Worm (Caenorhabditis elegans) whole organism, early embryonic: Measurements from ENCODE around the gene T20D3.6.

Experiments
- F13C5.2 ChIP-seq: sonication (generic microtip); optimal IDR thresholded peaks from 2 replicates; lab custom pipeline; 2017; ENCODE audit warnings: mild to moderate bottlenecking, missing genetic modification characterization, inconsistent platforms, missing compliant biosample characterization
- ama-1 ChIP-seq: fragments of 150-350 bp; optimal IDR thresholded peaks from 2 replicates; lab custom pipeline; 2014
- ceh-13 ChIP-seq: fragments of 200-800 bp; sonication (Bioruptor generic); optimal IDR thresholded peaks from 2 replicates; lab custom pipeline; 2018; ENCODE audit warnings: mild to moderate bottlenecking, missing genetic modification characterization, missing compliant biosample characterization
- ets-7 ChIP-seq: sonication (generic microtip); optimal IDR thresholded peaks from 2 replicates; lab custom pipeline; 2016; ENCODE audit warnings: missing genotype, missing genetic modification characterization, missing compliant biosample characterization
- hmbx-1 ChIP-seq: sonication (generic microtip); optimal IDR thresholded peaks from 2 replicates; lab custom pipeline; 2016; ENCODE audit warnings: mild to moderate bottlenecking, missing genetic modification characterization, missing compliant biosample characterization
- hmg-4 ChIP-seq: fragments of 200-800 bp; sonication (Bioruptor generic); optimal IDR thresholded peaks from 2 replicates; lab custom pipeline; 2018; ENCODE audit warnings: mild to moderate bottlenecking, missing genetic modification characterization, missing compliant biosample characterization
- sea-1 ChIP-seq: fragments of 200-800 bp; sonication (Bioruptor generic); conservative IDR thresholded peaks from 2 replicates; pipeline ENCODE4 v1.3.6; 2022; ENCODE audit warnings: missing genetic modification characterization, missing compliant biosample characterization
- tbx-11 ChIP-seq: fragments of 200-800 bp; sonication (Bioruptor generic); IDR thresholded peaks from 2 replicates; pipeline ENCODE4 v1.3.6; 2022; ENCODE audit warnings: missing genetic modification characterization, missing compliant biosample characterization

ce11 chrIV:9320023-9320422 is 19.1 kb downstream of the T20D3.6 start:
- TF ChIP-seq ets-7 (tag; lab: Kevin White, UChicago) (no peak), hmg-4 (GFP tag; lab: Kevin White, UChicago) (no peak), ceh-13 (GFP tag; lab: Kevin White, UChicago) (no peak), sea-1 (GFP tag; lab: Robert Waterston, UW) (no peak), ama-1 (no peak), hmbx-1 (tag; lab: Kevin White, UChicago) (no peak), tbx-11 (GFP tag; lab: Robert Waterston, UW) (no peak), F13C5.2 (no peak)
